Worm (Caenorhabditis elegans): ENCODE measurements around the gene ttr-50.

The ttr-50 gene

DNA sequence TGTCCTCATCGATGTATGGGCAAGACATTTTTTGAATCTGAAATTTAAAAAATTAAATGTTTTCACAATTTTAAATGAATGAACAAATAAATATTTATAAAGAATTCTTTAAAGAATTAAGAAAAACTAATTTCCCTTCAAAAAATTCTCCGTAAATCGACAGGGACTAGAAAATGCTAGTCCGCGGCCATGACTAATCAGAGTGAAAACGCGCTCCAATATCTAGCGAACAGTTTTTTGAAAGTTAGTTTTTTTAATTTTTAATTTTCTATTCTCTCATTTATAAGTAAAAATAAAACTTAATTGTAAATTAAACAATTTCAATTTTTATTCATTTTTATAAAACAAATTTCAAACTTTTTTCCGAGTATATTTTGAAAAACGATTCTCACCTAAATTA, 48.0 kb downstream of the ttr-50 start (continued):
- no peak for TF ChIP-seq hpl-2 (GFP tag; optimal IDR thresholded peaks at IDR 0.05)
- peak; percentile 91 for TF ChIP-seq rnt-1 (tag; optimal IDR thresholded peaks at IDR 0.05)
- TF ChIP-seq swsn-7 (tag; optimal IDR thresholded peaks at IDR 0.05): peak; percentile 24
- no peak for TF ChIP-seq vab-15 (tag; optimal IDR thresholded peaks at IDR 0.05)

DNA sequence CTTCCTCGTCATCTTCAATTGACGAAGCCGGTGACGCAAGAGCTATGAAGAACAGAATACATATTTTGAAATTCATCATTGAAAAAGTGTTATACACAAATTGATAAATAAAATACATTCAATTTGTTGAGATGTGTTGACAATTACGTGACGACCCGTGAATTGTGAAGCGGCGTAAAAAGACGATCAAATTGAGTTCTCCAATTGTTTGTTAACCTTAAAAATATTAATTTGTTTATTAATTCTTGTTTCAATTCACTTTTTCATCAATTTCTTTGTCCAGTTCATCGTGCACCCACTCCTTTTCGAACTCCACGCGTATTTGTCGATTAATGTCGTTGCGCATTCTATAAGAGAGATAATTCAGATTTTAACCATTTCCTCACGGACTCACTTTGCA, 48.6 kb downstream of the ttr-50 start, which contains the start of gene spe-36:
TSS of gene spe-36 (minus strand) at position 101 of the 400 bp plus-strand sequence.
- TF ChIP-seq skn-1 (tag; optimal IDR thresholded peaks at IDR 0.05): no peak
- TF ChIP-seq ets-5 (GFP tag; IDR thresholded peaks at IDR 0.05): no peak
- no peak for TF ChIP-seq dpl-1 (GFP tag; optimal IDR thresholded peaks at IDR 0.05)
- TF ChIP-seq unc-86 (tag; optimal IDR thresholded peaks at IDR 0.05): no peak
- TF ChIP-seq mef-2 (tag; optimal IDR thresholded peaks at IDR 0.05): no peak
- no peak for TF ChIP-seq lin-13 (GFP tag; optimal IDR thresholded peaks at IDR 0.05)
- no peak for TF ChIP-seq F16B12.6 (tag; optimal IDR thresholded peaks at IDR 0.05)
- TF ChIP-seq nhr-85 (tag): no peak
- no peak for TF ChIP-seq elt-3 (tag; optimal IDR thresholded peaks at IDR 0.05)
- no peak for TF ChIP-seq lir-3 (tag; optimal IDR thresholded peaks at IDR 0.05; ENCODE audit: poor library complexity)
- TF ChIP-seq unc-30 (tag; optimal IDR thresholded peaks at IDR 0.05): no peak

Data from whole organism, L1 larva.